Fruit fly (Drosophila melanogaster): Measurements from ENCODE around the gene eff.

Gene eff

dm6 chr3R:14737894-14738860 lies 2.9 kb downstream of the eff start (continued):
- TF ChIP-seq cato (GFP tag; optimal IDR thresholded peaks at IDR 0.05; ENCODE audit: borderline replicate concordance) (peak; percentile 76), CG2120 (GFP tag; optimal IDR thresholded peaks at IDR 0.05) (peak; percentile 95), CG34224 (GFP tag; IDR thresholded peaks at IDR 0.05; ENCODE audit: partially characterized antibody) (peak; percentile 25; the same call in 2 of the 3 replicates), ap (GFP tag; IDR thresholded peaks at IDR 0.05) (peak; percentile 87), Dp (GFP tag; optimal IDR thresholded peaks at IDR 0.05) (no peak), CG6791 (GFP tag; IDR thresholded peaks at IDR 0.05; ENCODE audit: partially characterized antibody) (no peak), crc (GFP tag; optimal IDR thresholded peaks at IDR 0.05) (peak; percentile 84), CG18764 (GFP tag; optimal IDR thresholded peaks at IDR 0.05) (peak; percentile 92), onecut (GFP tag; IDR thresholded peaks at IDR 0.05) (peak; percentile 89), CG10462 (GFP tag; optimal IDR thresholded peaks at IDR 0.05) (peak; percentile 87), Sry-β (GFP tag; optimal IDR thresholded peaks at IDR 0.05) (peak; percentile 45), Dfd (GFP tag; optimal IDR thresholded peaks at IDR 0.05) (no peak), dm (GFP tag; optimal IDR thresholded peaks at IDR 0.05) (peak; percentile 81), Bdp1 (GFP tag; optimal IDR thresholded peaks at IDR 0.05) (peak; percentile 86), Oli (tag; optimal IDR thresholded peaks at IDR 0.05) (peak; percentile 95), CG4360 (GFP tag; IDR thresholded peaks at IDR 0.05) (peak; percentile 81), Dip2 (GFP tag; IDR thresholded peaks at IDR 0.05) (no peak), slbo (GFP tag; IDR thresholded peaks at IDR 0.05) (peak; percentile 98), tna (GFP tag; IDR thresholded peaks at IDR 0.05; ENCODE audit: partially characterized antibody) (0 out of 2 replicates have a peak, but pooled peaks have one; percentile 28), CG6683 (GFP tag; optimal IDR thresholded peaks at IDR 0.05) (peak; percentile 71), fd64A (GFP tag; optimal IDR thresholded peaks at IDR 0.05) (peak; percentile 76), Dad (GFP tag; optimal IDR thresholded peaks at IDR 0.05) (peak; percentile 91), CG9609 (GFP tag; optimal IDR thresholded peaks at IDR 0.05) (peak; percentile 88), CG9876 (GFP tag; optimal IDR thresholded peaks at IDR 0.05) (peak; percentile 78), dysf (GFP tag; IDR thresholded peaks at IDR 0.05) (peak; percentile 96), sug (tag; optimal IDR thresholded peaks at IDR 0.05) (peak; percentile 41), CG3407 (GFP tag; optimal IDR thresholded peaks at IDR 0.05) (peak; percentile 90), CG12219 (GFP tag; optimal IDR thresholded peaks at IDR 0.05) (peak; percentile 94), CG18476 (GFP tag; optimal IDR thresholded peaks at IDR 0.05) (peak; percentile 88), CG6765 (GFP tag; optimal IDR thresholded peaks at IDR 0.05) (peak; percentile 69), Hr3 (GFP tag; optimal IDR thresholded peaks at IDR 0.05) (peak; percentile 93), Spps (tag; optimal IDR thresholded peaks at IDR 0.05) (peak; percentile 91), CG18262 (tag; optimal IDR thresholded peaks at IDR 0.05) (peak; percentile 94), CrebB (tag; optimal IDR thresholded peaks at IDR 0.05) (peak; percentile 91), Rfx (GFP tag; IDR thresholded peaks at IDR 0.05) (peak; percentile 97), Ada2b (GFP tag; IDR thresholded peaks at IDR 0.05) (peak; percentile 97), ci (GFP tag; IDR thresholded peaks at IDR 0.05) (peak; percentile 98), twi (tag; optimal IDR thresholded peaks at IDR 0.05) (peak; percentile 81), CG30431 (GFP tag; optimal IDR thresholded peaks at IDR 0.05) (peak; percentile 91), CG13894 (tag; optimal IDR thresholded peaks at IDR 0.05) (peak; percentile 20), zfh1 (GFP tag; IDR thresholded peaks at IDR 0.05) (peak; percentile 97), CG9437 (GFP tag; optimal IDR thresholded peaks at IDR 0.05) (peak; percentile 83), esg (GFP tag; conservative IDR thresholded peaks at IDR 0.05) (peak; percentile 95), sob (GFP tag; IDR thresholded peaks at IDR 0.05) (peak; percentile 96), CG13296 (GFP tag; optimal IDR thresholded peaks at IDR 0.05) (peak; percentile 81), MBD-R2 (GFP tag; IDR thresholded peaks at IDR 0.05) (peak; percentile 79), CG7839 (tag; optimal IDR thresholded peaks at IDR 0.05) (peak; percentile 96), CG7556 (GFP tag; optimal IDR thresholded peaks at IDR 0.05) (peak; percentile 93), sens (GFP tag) (peak; percentile 99)

Measured in whole organism, embryonic.